Worm (Caenorhabditis elegans): ENCODE data around the gene ZK512.1.

DNA sequence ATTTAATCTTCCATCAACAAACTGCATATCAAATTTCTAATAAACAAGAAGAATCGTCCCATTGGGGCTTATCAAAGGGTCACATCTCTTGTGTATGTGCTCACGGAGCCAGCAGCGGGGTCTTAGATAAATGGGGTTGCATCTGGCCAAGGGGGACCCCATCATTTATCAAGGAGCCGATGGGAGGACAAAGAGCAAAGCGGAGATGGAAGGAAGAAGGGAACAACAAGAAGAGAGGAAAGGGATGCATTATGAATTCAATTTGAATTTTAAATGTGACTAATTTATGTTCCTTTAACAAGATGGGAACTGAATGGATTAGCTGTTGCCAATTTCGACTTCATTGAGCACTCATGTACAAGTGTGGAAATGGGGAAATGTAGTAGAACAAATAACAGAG, 30.4 kb upstream of the ZK512.1 start:
- TF ChIP-seq fos-1 (tag; optimal IDR thresholded peaks at IDR 0.05), result no peak
- TF ChIP-seq ama-1 (optimal IDR thresholded peaks at IDR 0.05), result no peak
- no peak for TF ChIP-seq skn-1 (tag; optimal IDR thresholded peaks at IDR 0.05)
- no peak for TF ChIP-seq unc-39 (tag; optimal IDR thresholded peaks at IDR 0.05)
- TF ChIP-seq nhr-12 (tag; optimal IDR thresholded peaks at IDR 0.05), result no peak
- TF ChIP-seq pha-4 (tag; optimal IDR thresholded peaks at IDR 0.05), result no peak
- peak; percentile 51 for TF ChIP-seq unc-62 (GFP tag; optimal IDR thresholded peaks at IDR 0.05)
- no peak for TF ChIP-seq elt-3 (tag; optimal IDR thresholded peaks at IDR 0.05)
- no peak for TF ChIP-seq zag-1 (tag; optimal IDR thresholded peaks at IDR 0.05)
- TF ChIP-seq ceh-16 (tag; optimal IDR thresholded peaks at IDR 0.05), result no peak
- no peak for TF ChIP-seq ztf-11 (tag; optimal IDR thresholded peaks at IDR 0.05)
- TF ChIP-seq nhr-28 (tag; optimal IDR thresholded peaks at IDR 0.05), result no peak
- no peak for TF ChIP-seq nhr-237 (tag; optimal IDR thresholded peaks at IDR 0.05)
- peak; percentile 15 for TF ChIP-seq elt-1 (tag; optimal IDR thresholded peaks at IDR 0.05)

All from whole organism, L3 larva.